Fruit fly (Drosophila melanogaster): ENCODE data around the gene CG43693.

Gene CG43693

DNA sequence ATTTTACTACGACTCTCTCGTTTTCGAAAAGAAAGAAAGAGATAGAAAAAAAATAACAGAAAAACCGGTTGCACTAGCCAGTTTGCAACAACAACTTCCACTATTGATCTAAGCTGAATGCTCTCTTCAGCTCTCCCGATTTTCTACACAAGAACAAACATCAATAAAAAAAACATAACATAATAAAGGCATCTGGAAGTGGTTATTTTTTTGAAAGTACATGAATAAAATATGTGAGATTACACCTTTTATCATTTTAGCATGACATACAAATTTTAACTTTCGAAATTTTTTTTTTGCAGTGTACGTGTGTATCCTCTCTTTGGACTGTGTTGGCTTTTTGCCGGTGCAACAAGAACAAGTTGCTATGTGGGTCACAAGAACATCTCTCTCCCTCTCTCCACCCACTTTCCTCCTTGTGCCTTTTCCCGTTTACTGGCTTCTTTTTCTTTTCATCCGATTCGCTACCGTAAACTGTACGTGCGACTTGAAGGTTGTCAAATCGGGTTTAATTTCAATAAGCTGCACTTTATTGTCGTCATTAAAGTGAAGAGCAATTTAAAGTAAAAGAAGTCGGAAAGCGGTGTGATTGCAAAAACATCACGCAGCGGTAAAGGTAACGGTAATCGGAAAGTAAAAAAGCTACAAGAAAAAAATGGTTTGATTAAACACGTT, 33.5 kb upstream of the CG43693 start (continued):
- TF ChIP-seq CG4318 (GFP tag; optimal IDR thresholded peaks at IDR 0.05) (peak; percentile 96), Sox15 (GFP tag; optimal IDR thresholded peaks at IDR 0.05) (peak; percentile 80), spab (GFP tag; optimal IDR thresholded peaks at IDR 0.05) (peak; percentile 95), CG6808 (GFP tag; optimal IDR thresholded peaks at IDR 0.05) (peak; percentile 93), pdm3 (GFP tag; optimal IDR thresholded peaks at IDR 0.05) (peak; percentile 98), Hr39 (GFP tag; optimal IDR thresholded peaks at IDR 0.05) (no peak), CG32006 (GFP tag; optimal IDR thresholded peaks at IDR 0.05) (peak; percentile 99), eg (GFP tag; IDR thresholded peaks at IDR 0.05) (peak; percentile 100), CG9139 (GFP tag; optimal IDR thresholded peaks at IDR 0.05) (peak; percentile 93), Gug (GFP tag; IDR thresholded peaks at IDR 0.05) (peak; percentile 99), Hr38 (GFP tag; optimal IDR thresholded peaks at IDR 0.05) (peak; percentile 93), Eip78C (GFP tag) (peak; percentile 100), dsx (GFP tag; optimal IDR thresholded peaks at IDR 0.05; ENCODE audit: poor library complexity, severe bottlenecking) (peak; percentile 96), Sox14 (GFP tag; optimal IDR thresholded peaks at IDR 0.05) (peak; percentile 98), lz (GFP tag; optimal IDR thresholded peaks at IDR 0.05) (peak; percentile 88), achi (GFP tag; optimal IDR thresholded peaks at IDR 0.05) (peak; percentile 98), CG16779 (tag; optimal IDR thresholded peaks at IDR 0.05) (peak; percentile 95), CG6854 (GFP tag; optimal IDR thresholded peaks at IDR 0.05) (peak; percentile 66), CG8632 (GFP tag; optimal IDR thresholded peaks at IDR 0.05) (peak; percentile 93), CG11902 (GFP tag; optimal IDR thresholded peaks at IDR 0.05) (peak; percentile 83), CG3032 (tag; optimal IDR thresholded peaks at IDR 0.05) (peak; percentile 96), Blimp-1 (GFP tag; optimal IDR thresholded peaks at IDR 0.05) (peak; percentile 68), Ets96B (tag; optimal IDR thresholded peaks at IDR 0.05) (peak; percentile 97), net (GFP tag; optimal IDR thresholded peaks at IDR 0.05) (peak; percentile 99), Met (GFP tag; optimal IDR thresholded peaks at IDR 0.05) (no peak), dac (GFP tag; optimal IDR thresholded peaks at IDR 0.05) (peak; percentile 94), CG8119 (GFP tag; IDR thresholded peaks at IDR 0.05) (peak; percentile 100), CG31627 (GFP tag; optimal IDR thresholded peaks at IDR 0.05) (peak; percentile 87)

DNA sequence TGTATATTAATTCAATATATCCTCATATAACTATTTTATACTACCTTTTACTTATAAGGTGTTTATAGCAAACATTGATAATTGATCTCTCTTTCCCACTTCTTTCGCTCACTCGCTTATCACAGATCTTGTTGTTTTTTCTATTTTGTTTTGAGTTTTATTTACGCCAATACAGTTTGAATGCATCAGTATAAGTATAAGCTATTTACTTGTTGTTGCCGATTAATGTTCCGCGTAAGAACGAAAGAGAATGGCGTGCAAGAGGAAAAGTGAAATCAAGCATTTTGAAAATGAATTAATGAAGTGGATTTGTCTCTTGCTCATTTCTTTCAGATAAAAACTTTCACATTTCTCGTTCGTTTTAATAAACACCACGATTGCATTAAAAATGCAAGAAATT, 32.4 kb upstream of the CG43693 start:
- TF ChIP-seq CG7368 (GFP tag; optimal IDR thresholded peaks at IDR 0.05) (no peak), fd59A (GFP tag; optimal IDR thresholded peaks at IDR 0.05) (no peak), Sox14 (GFP tag; optimal IDR thresholded peaks at IDR 0.05) (no peak), CG11902 (GFP tag; optimal IDR thresholded peaks at IDR 0.05) (no peak), CG8119 (GFP tag; IDR thresholded peaks at IDR 0.05) (peak; percentile 24; the same call in 1 of the 3 replicates), svp (GFP tag) (no peak), salr (GFP tag; optimal IDR thresholded peaks at IDR 0.05) (no peak), fd85E (GFP tag; optimal IDR thresholded peaks at IDR 0.05) (no peak), Sox15 (GFP tag; optimal IDR thresholded peaks at IDR 0.05) (no peak), CG31627 (GFP tag; optimal IDR thresholded peaks at IDR 0.05) (no peak), Eip93F (GFP tag; optimal IDR thresholded peaks at IDR 0.05) (no peak), Blimp-1 (GFP tag; optimal IDR thresholded peaks at IDR 0.05) (peak; percentile 51)

DNA sequence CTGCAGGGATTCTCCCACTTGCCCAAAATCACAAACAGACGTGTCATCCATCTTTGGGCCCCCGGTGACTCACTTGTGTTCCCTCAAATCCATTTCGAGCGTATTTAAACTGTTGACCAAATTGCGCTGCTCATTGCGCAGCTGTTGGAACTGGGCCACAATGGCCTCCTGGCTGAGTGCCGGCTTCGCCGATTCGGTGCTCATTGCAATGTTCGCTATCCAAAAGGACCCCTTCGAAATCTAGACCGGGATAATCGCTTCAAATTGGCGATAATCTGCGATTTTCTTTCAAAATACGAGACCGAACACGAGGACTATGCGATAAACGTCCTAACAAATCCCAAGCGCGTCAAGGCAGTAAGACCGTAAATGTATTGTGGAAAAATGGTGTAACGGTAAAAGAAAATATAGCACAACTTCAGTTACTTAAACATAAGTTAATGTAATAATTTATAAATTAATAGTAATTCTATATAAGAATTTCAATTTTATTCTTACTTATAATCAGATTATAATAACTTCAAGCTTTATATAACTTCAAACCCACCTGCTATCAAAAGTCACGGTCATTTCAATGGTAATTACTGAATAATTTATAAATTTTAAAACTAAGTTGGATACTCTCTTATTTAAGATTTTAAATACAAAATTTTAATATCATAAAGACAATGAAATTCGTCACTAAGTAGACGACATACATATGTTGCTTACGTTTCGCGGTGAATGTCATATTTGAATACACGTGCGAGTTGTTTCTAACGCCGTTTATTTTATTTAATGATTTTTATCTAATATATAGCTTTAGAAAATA, 23.1 kb upstream of the CG43693 start, which contains the start of the genes Pfdn2 and Noc1:
Pfdn2 (minus strand) TSS at position 346 of the 811 bp plus-strand sequence.
Noc1 (plus strand) TSS at position 727 of the 811 bp plus-strand sequence.
- TF ChIP-seq CG3032 (tag; optimal IDR thresholded peaks at IDR 0.05) (peak; percentile 31), CG6854 (GFP tag; optimal IDR thresholded peaks at IDR 0.05) (peak; percentile 20), CG10631 (GFP tag; optimal IDR thresholded peaks at IDR 0.05) (peak; percentile 73), CG6276 (GFP tag; optimal IDR thresholded peaks at IDR 0.05) (no peak), Gug (GFP tag; IDR thresholded peaks at IDR 0.05) (peak; percentile 30; the same call in 1 of the 2 replicates), esn (GFP tag; optimal IDR thresholded peaks at IDR 0.05) (peak; percentile 62), CG31627 (GFP tag; optimal IDR thresholded peaks at IDR 0.05) (peak; percentile 51), fd59A (GFP tag; optimal IDR thresholded peaks at IDR 0.05) (no peak), CG8319 (GFP tag; optimal IDR thresholded peaks at IDR 0.05) (peak; percentile 2), CG15336 (GFP tag; IDR thresholded peaks at IDR 0.05) (0 out of 2 replicates have a peak, but pooled peaks have one; percentile 7), lz (GFP tag; optimal IDR thresholded peaks at IDR 0.05) (peak; percentile 38), fd85E (GFP tag; optimal IDR thresholded peaks at IDR 0.05) (no peak), CG11294 (GFP tag; IDR thresholded peaks at IDR 0.05) (peak; percentile 50; the same call in 1 of the 2 replicates)
